Worm (Caenorhabditis elegans): Measurements from ENCODE around the gene Y71H2B.8.

DNA sequence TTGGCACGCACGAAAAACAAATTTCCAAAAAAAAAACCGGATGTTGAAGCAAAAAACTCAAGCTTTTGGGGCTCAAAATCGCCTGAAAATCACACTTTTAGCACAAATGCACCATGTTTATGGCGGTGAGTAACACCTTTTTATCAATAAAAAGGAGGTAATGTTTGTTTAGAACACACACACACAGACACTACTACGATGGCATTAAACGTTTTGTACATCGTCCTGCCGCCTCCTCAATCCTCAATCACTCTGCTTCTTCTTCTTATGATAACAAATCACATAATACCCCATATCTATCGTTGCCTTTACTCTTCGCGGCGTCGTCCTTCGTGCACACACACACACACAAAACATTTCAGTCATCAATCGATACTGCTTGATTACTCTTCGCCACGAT, 7.1 kb downstream of the Y71H2B.8 start, which contains the start of gene gpa-17:
- no peak for TF ChIP-seq mbf-1 (tag; optimal IDR thresholded peaks at IDR 0.05)
- TF ChIP-seq nhr-11 (tag; optimal IDR thresholded peaks at IDR 0.05) = no peak
- no peak for TF ChIP-seq elt-3 (tag; optimal IDR thresholded peaks at IDR 0.05)
- no peak for TF ChIP-seq gmeb-1 (tag; optimal IDR thresholded peaks at IDR 0.05)
- TF ChIP-seq ztf-4 (tag; optimal IDR thresholded peaks at IDR 0.05) = no peak
- no peak for TF ChIP-seq snpc-4 (tag; optimal IDR thresholded peaks at IDR 0.05)
- TF ChIP-seq ceh-82 (tag; optimal IDR thresholded peaks at IDR 0.05) = no peak
- no peak for TF ChIP-seq unc-62 (GFP tag; optimal IDR thresholded peaks at IDR 0.05)
